Worm (Caenorhabditis elegans) whole organism, L1 larva: Measurements from ENCODE around the gene acox-1.5.

Source experiments
- C16A3.4 ChIP-seq: fragments of 150-350 bp; optimal IDR thresholded peaks from 2 replicates; lab custom pipeline; 2014; ENCODE audit warnings: missing biosample characterization, missing genetic modification characterization
- Y116A8C.19 ChIP-seq: sonication (generic microtip); optimal IDR thresholded peaks from 2 replicates; lab custom pipeline; 2016; ENCODE audit warnings: missing compliant biosample characterization, missing genetic modification characterization, borderline replicate concordance
- alr-1 ChIP-seq: fragments of 200-800 bp; sonication (Bioruptor generic); optimal IDR thresholded peaks from 2 replicates; lab custom pipeline; 2018; ENCODE audit warnings: borderline replicate concordance, mild to moderate bottlenecking, missing genetic modification characterization, missing compliant biosample characterization
- aly-2 ChIP-seq: fragments of 150-350 bp; optimal IDR thresholded peaks from 2 replicates; lab custom pipeline; 2014; ENCODE audit warnings: missing biosample characterization, missing genetic modification characterization
- ama-1 ChIP-seq: fragments of 150-350 bp; optimal IDR thresholded peaks from 2 replicates; lab custom pipeline; 2014
- blmp-1 ChIP-seq: fragments of 150-350 bp; optimal IDR thresholded peaks from 2 replicates; lab custom pipeline; 2014; ENCODE audit warnings: missing biosample characterization, missing genetic modification characterization
- ceh-63 ChIP-seq: fragments of 200-800 bp; sonication (Bioruptor generic); optimal IDR thresholded peaks from 2 replicates; lab custom pipeline; 2018; ENCODE audit warnings: mild to moderate bottlenecking, missing genetic modification characterization, missing compliant biosample characterization
- dpl-1 ChIP-seq, 3 experiments: fragments of 150-350 bp in 2 of 3; sonication (generic microtip) in 1 of 3; optimal IDR thresholded peaks; 2 replicates each; lab custom pipeline; 2014 to 2017; ENCODE audit warnings: missing biosample characterization in 3 of 3, missing genetic modification characterization in 3 of 3, missing genetic modification reagents in 3 of 3
- efl-3 ChIP-seq: fragments of 200-800 bp; sonication (Bioruptor generic); optimal IDR thresholded peaks from 2 replicates; lab custom pipeline; 2018; ENCODE audit warnings: mild to moderate bottlenecking, missing genetic modification characterization, missing compliant biosample characterization
- egl-27 ChIP-seq, 2 experiments: fragments of 150-350 bp in 1 of 2; sonication (generic microtip); optimal IDR thresholded peaks; 3 replicates each; lab custom pipeline; 2017 to 2018; ENCODE audit warnings: missing biosample characterization in 2 of 2, missing genetic modification characterization in 2 of 2, missing genetic modification reagents in 2 of 2
- elt-3 ChIP-seq, 6 experiments: fragments of 150-350 bp in 1 of 6; sonication (generic microtip); optimal IDR thresholded peaks; 2 replicates each; lab custom pipeline; 2017 to 2018; ENCODE audit warnings: missing biosample characterization in 6 of 6, missing genetic modification characterization in 6 of 6, inconsistent platforms in 1 of 6
- ets-5 ChIP-seq: fragments of 200-800 bp; sonication (Bioruptor generic); IDR thresholded peaks from 2 replicates; pipeline ENCODE4 v1.3.6; 2022; ENCODE audit warnings: missing genetic modification characterization, missing compliant biosample characterization
- hlh-17 ChIP-seq: fragments of 200-800 bp; sonication (Bioruptor generic); optimal IDR thresholded peaks from 2 replicates; lab custom pipeline; 2018; ENCODE audit warnings: missing genetic modification characterization, mild to moderate bottlenecking, missing compliant biosample characterization, moderate library complexity, borderline replicate concordance
- hlh-4 ChIP-seq: sonication (generic microtip); optimal IDR thresholded peaks from 2 replicates; lab custom pipeline; 2016; ENCODE audit warnings: mild to moderate bottlenecking, missing genetic modification characterization, missing compliant biosample characterization
- hpl-2 ChIP-seq: fragments of 150-350 bp; optimal IDR thresholded peaks from 2 replicates; lab custom pipeline; 2014; ENCODE audit warnings: missing biosample characterization, missing genetic modification reagents, missing genetic modification characterization
- irx-1 ChIP-seq: sonication (generic microtip); optimal IDR thresholded peaks from 2 replicates; lab custom pipeline; 2016; ENCODE audit warnings: missing genetic modification characterization, missing compliant biosample characterization
- lin-13 ChIP-seq: fragments of 150-350 bp; optimal IDR thresholded peaks from 2 replicates; lab custom pipeline; 2014; ENCODE audit warnings: missing biosample characterization, missing genetic modification reagents, missing genetic modification characterization
- lin-15B ChIP-seq: fragments of 150-350 bp; sonication (generic microtip); optimal IDR thresholded peaks from 3 replicates; lab custom pipeline; 2014; ENCODE audit warnings: missing biosample characterization, missing genetic modification characterization
- lin-35 ChIP-seq, 2 experiments: fragments of 150-350 bp; optimal IDR thresholded peaks; 2 replicates each; lab custom pipeline; 2014; ENCODE audit warnings: missing biosample characterization in 2 of 2, missing genetic modification characterization in 2 of 2, missing genetic modification reagents in 2 of 2
- lin-39 ChIP-seq: fragments of 150-350 bp; optimal IDR thresholded peaks from 2 replicates; lab custom pipeline; 2014; ENCODE audit warnings: missing biosample characterization, missing genetic modification reagents, missing genetic modification characterization
- lsy-2 ChIP-seq, 2 experiments: fragments of 150-350 bp; optimal IDR thresholded peaks; 2 replicates each; lab custom pipeline; 2014; ENCODE audit warnings: missing biosample characterization in 2 of 2, missing genetic modification characterization in 2 of 2
- mab-9 ChIP-seq: fragments of 200-800 bp; sonication (Bioruptor generic); IDR thresholded peaks from 2 replicates; pipeline ENCODE4 v1.3.6; 2022; ENCODE audit warnings: missing genetic modification reagents, missing genetic modification characterization, missing compliant biosample characterization
- mef-2 ChIP-seq: fragments of 150-350 bp; optimal IDR thresholded peaks from 2 replicates; lab custom pipeline; 2014; ENCODE audit warnings: missing biosample characterization, missing genetic modification characterization
- mep-1 ChIP-seq: fragments of 150-350 bp; optimal IDR thresholded peaks from 2 replicates; lab custom pipeline; 2014; ENCODE audit warnings: missing biosample characterization, missing genetic modification characterization
- nhr-19 ChIP-seq: fragments of 200-800 bp; sonication (Bioruptor generic); conservative IDR thresholded peaks from 2 replicates; pipeline ENCODE4 v1.3.6; 2022; ENCODE audit warnings: missing genetic modification characterization, missing compliant biosample characterization
- nhr-20 ChIP-seq: sonication (generic microtip); optimal IDR thresholded peaks from 2 replicates; lab custom pipeline; 2016; ENCODE audit warnings: mild to moderate bottlenecking, missing genetic modification characterization, missing compliant biosample characterization
- nhr-237 ChIP-seq: fragments of 150-350 bp; optimal IDR thresholded peaks from 2 replicates; lab custom pipeline; 2014; ENCODE audit warnings: missing biosample characterization, missing genetic modification characterization
- nhr-47 ChIP-seq: sonication (generic microtip); optimal IDR thresholded peaks from 2 replicates; lab custom pipeline; 2016; ENCODE audit warnings: mild to moderate bottlenecking, missing genetic modification characterization, moderate library complexity, missing compliant biosample characterization
- nhr-76 ChIP-seq: sonication (generic microtip); optimal IDR thresholded peaks from 2 replicates; lab custom pipeline; 2017; ENCODE audit warnings: missing biosample characterization, missing genetic modification characterization
- nhr-77 ChIP-seq: fragments of 150-350 bp; optimal IDR thresholded peaks from 2 replicates; lab custom pipeline; 2014; ENCODE audit warnings: missing biosample characterization, missing genetic modification characterization
- nhr-84 ChIP-seq: sonication (generic microtip); optimal IDR thresholded peaks from 2 replicates; lab custom pipeline; 2017; ENCODE audit warnings: missing biosample characterization, missing genetic modification characterization
- nhr-90 ChIP-seq: sonication (generic microtip); optimal IDR thresholded peaks from 2 replicates; lab custom pipeline; 2016; ENCODE audit warnings: mild to moderate bottlenecking, missing genetic modification characterization, missing compliant biosample characterization; ENCODE audit not compliant: poor library complexity
- pax-3 ChIP-seq: fragments of 200-800 bp; sonication (Bioruptor generic); optimal IDR thresholded peaks from 2 replicates; lab custom pipeline; 2018; ENCODE audit warnings: mild to moderate bottlenecking, missing genetic modification characterization, moderate library complexity, missing compliant biosample characterization
- skn-1 ChIP-seq: fragments of 150-350 bp; optimal IDR thresholded peaks from 2 replicates; lab custom pipeline; 2014; ENCODE audit warnings: missing biosample characterization, missing genetic modification characterization
- snpc-4 ChIP-seq: fragments of 150-350 bp; optimal IDR thresholded peaks from 2 replicates; lab custom pipeline; 2014; ENCODE audit warnings: missing biosample characterization, missing genetic modification characterization
- snu-23 ChIP-seq: sonication (generic microtip); optimal IDR thresholded peaks from 2 replicates; lab custom pipeline; 2016; ENCODE audit warnings: missing genetic modification characterization, missing compliant biosample characterization
- sox-4 ChIP-seq: sonication (generic microtip); optimal IDR thresholded peaks from 2 replicates; lab custom pipeline; 2016; ENCODE audit warnings: missing genetic modification characterization, missing compliant biosample characterization
- sup-37 ChIP-seq: fragments of 200-800 bp; sonication (Bioruptor generic); optimal IDR thresholded peaks from 2 replicates; lab custom pipeline; 2018; ENCODE audit warnings: mild to moderate bottlenecking, missing genetic modification characterization, missing compliant biosample characterization
- swsn-7 ChIP-seq: sonication (generic microtip); optimal IDR thresholded peaks from 2 replicates; lab custom pipeline; 2016; ENCODE audit warnings: missing genetic modification characterization, missing compliant biosample characterization
- tlp-1 ChIP-seq: fragments of 150-350 bp; optimal IDR thresholded peaks from 2 replicates; lab custom pipeline; 2014; ENCODE audit warnings: missing biosample characterization, missing genetic modification characterization
- unc-130 ChIP-seq: fragments of 150-350 bp; optimal IDR thresholded peaks from 2 replicates; lab custom pipeline; 2017; ENCODE audit warnings: missing biosample characterization, missing genetic modification characterization, inconsistent platforms
- unc-30 ChIP-seq: sonication (generic microtip); optimal IDR thresholded peaks from 2 replicates; lab custom pipeline; 2017; ENCODE audit warnings: missing biosample characterization, missing genetic modification characterization
- unc-62 ChIP-seq: fragments of 150-350 bp; optimal IDR thresholded peaks from 2 replicates; lab custom pipeline; 2014; ENCODE audit warnings: missing biosample characterization, missing genetic modification reagents, missing genetic modification characterization
- unc-98 ChIP-seq: fragments of 200-800 bp; sonication (Bioruptor generic); IDR thresholded peaks from 2 replicates; pipeline ENCODE4 v1.3.6; 2022; ENCODE audit warnings: missing genetic modification characterization, missing compliant biosample characterization
- vab-15 ChIP-seq: sonication (generic microtip); optimal IDR thresholded peaks from 2 replicates; lab custom pipeline; 2017; ENCODE audit warnings: missing genotype, mild to moderate bottlenecking, missing genetic modification characterization, missing compliant biosample characterization
- xbp-1 ChIP-seq: sonication (generic microtip); optimal IDR thresholded peaks from 2 replicates; lab custom pipeline; 2016; ENCODE audit warnings: missing genetic modification characterization, missing compliant biosample characterization
- zag-1 ChIP-seq: fragments of 150-350 bp; optimal IDR thresholded peaks from 2 replicates; lab custom pipeline; 2014; ENCODE audit warnings: missing biosample characterization, missing genetic modification characterization
- ztf-11 ChIP-seq, 2 experiments: sonication (generic microtip); optimal IDR thresholded peaks; 2 replicates each; lab custom pipeline; 2016 to 2017; ENCODE audit warnings: missing genetic modification characterization in 2 of 2, missing biosample characterization in 1 of 2, missing compliant biosample characterization in 1 of 2

Gene acox-1.5

ce11 chrIII:9620148-9620547 is 28.2 kb upstream of the acox-1.5 start (continued):
- TF ChIP-seq nhr-237 (no peak), skn-1 (no peak), lsy-2 (tag; optimal IDR thresholded peaks at IDR 0.05; lab: Kevin White, UChicago) (peak in 1 of 2 experiments; percentile 56), unc-130 (tag; lab: Kevin White, UChicago) (peak; percentile 30), egl-27 (tag; optimal IDR thresholded peaks at IDR 0.05; lab: Kevin White, UChicago) (no peak), lin-15B (no peak), tlp-1 (tag; lab: Kevin White, UChicago) (no peak), nhr-20 (tag; lab: Kevin White, UChicago) (peak; percentile 43), dpl-1 (GFP tag; optimal IDR thresholded peaks at IDR 0.05; lab: Kevin White, UChicago) (peak in 2 of 3 experiments; percentile 8 to 22), lin-13 (GFP tag; lab: Kevin White, UChicago) (peak; percentile 57), snu-23 (GFP tag; lab: Kevin White, UChicago) (peak; percentile 69), nhr-90 (tag; lab: Kevin White, UChicago) (peak; percentile 18), xbp-1 (tag; lab: Kevin White, UChicago) (peak; percentile 20), sox-4 (no peak), nhr-84 (tag; lab: Kevin White, UChicago) (no peak), mab-9 (GFP tag; lab: Robert Waterston, UW) (peak; percentile 29; the same call in 1 of the 2 replicates)

ce11 chrIII:9619079-9619761 is 27.2 kb upstream of the acox-1.5 start, which contains the start of gene hlh-11:
TSS of gene hlh-11 (plus strand) at chrIII:9619711.
- no peak for TF ChIP-seq vab-15 (tag; lab: Kevin White, UChicago)
- peak; percentile 69 to 71 for TF ChIP-seq lin-35 (GFP tag; optimal IDR thresholded peaks at IDR 0.05; lab: Kevin White, UChicago)
- TF ChIP-seq ztf-11 (tag; optimal IDR thresholded peaks at IDR 0.05; lab: Kevin White, UChicago), result peak in 1 of 2 experiments; percentile 68
- TF ChIP-seq pax-3 (tag; lab: Kevin White, UChicago), result peak; percentile 55
- TF ChIP-seq snpc-4 (tag; lab: Kevin White, UChicago), result peak; percentile 50
- peak; percentile 2 for TF ChIP-seq lin-39
- TF ChIP-seq hlh-4, result no peak
- no peak for TF ChIP-seq nhr-76 (tag; lab: Kevin White, UChicago)
- TF ChIP-seq lsy-2 (tag; optimal IDR thresholded peaks at IDR 0.05; lab: Kevin White, UChicago), result peak; percentile 82 to 93
- TF ChIP-seq xbp-1 (tag; lab: Kevin White, UChicago), result peak; percentile 77
- no peak for TF ChIP-seq efl-3 (GFP tag; lab: Kevin White, UChicago)
- TF ChIP-seq mab-9 (GFP tag; lab: Robert Waterston, UW), result peak; percentile 28
- TF ChIP-seq unc-98 (GFP tag; lab: Robert Waterston, UW), result no peak
- TF ChIP-seq hlh-17 (GFP tag; lab: Kevin White, UChicago), result no peak
- peak; percentile 98 for TF ChIP-seq snu-23 (GFP tag; lab: Kevin White, UChicago)
- peak; percentile 95 for TF ChIP-seq mep-1 (tag; lab: Kevin White, UChicago)
- peak; percentile 59 for TF ChIP-seq sup-37 (GFP tag; lab: Kevin White, UChicago)
- TF ChIP-seq blmp-1 (tag; lab: Kevin White, UChicago), result peak; percentile 81
- TF ChIP-seq elt-3 (tag; optimal IDR thresholded peaks at IDR 0.05; lab: Kevin White, UChicago), result peak in 4 of 6 experiments; percentile 40 to 75 (median 55)
- no peak for TF ChIP-seq hpl-2
- peak; percentile 57 to 68 (median 67) for TF ChIP-seq dpl-1 (GFP tag; optimal IDR thresholded peaks at IDR 0.05; lab: Kevin White, UChicago)
- TF ChIP-seq nhr-47 (tag; lab: Kevin White, UChicago), result peak; percentile 93
- TF ChIP-seq Y116A8C.19, result no peak
- no peak for TF ChIP-seq alr-1 (tag; lab: Kevin White, UChicago)
- peak; percentile 59 for TF ChIP-seq mef-2
- no peak for TF ChIP-seq ceh-63
- no peak for TF ChIP-seq ets-5
- peak; percentile 71 for TF ChIP-seq skn-1
- TF ChIP-seq unc-62, result no peak
- peak; percentile 95 for TF ChIP-seq swsn-7
- TF ChIP-seq egl-27 (tag; optimal IDR thresholded peaks at IDR 0.05; lab: Kevin White, UChicago), result peak; percentile 67 to 94
- peak; percentile 72 for TF ChIP-seq irx-1
- no peak for TF ChIP-seq unc-30
- TF ChIP-seq ama-1 (lab: Kevin White, UChicago), result no peak
- TF ChIP-seq unc-130 (tag; lab: Kevin White, UChicago), result peak; percentile 58
- peak; percentile 84 for TF ChIP-seq C16A3.4 (tag; lab: Kevin White, UChicago)
- TF ChIP-seq zag-1, result peak; percentile 87
- TF ChIP-seq nhr-19 (GFP tag; lab: Robert Waterston, UW), result peak; percentile 88
- TF ChIP-seq aly-2 (tag; lab: Kevin White, UChicago), result peak; percentile 33
- peak; percentile 38 for TF ChIP-seq lin-15B
- peak; percentile 92 for TF ChIP-seq nhr-77 (tag; lab: Kevin White, UChicago)
